Fruit fly (Drosophila melanogaster) whole organism, wandering third instar larva: ENCODE measurements around the gene Muc30E.

Experiments used
- Abd-B ChIP-seq: fragments of >200 bp; optimal IDR thresholded peaks from 2 replicates; lab custom pipeline; 2017; ENCODE audit warnings: missing biosample characterization, missing genetic modification characterization
- CG32264 ChIP-seq: fragments of 200-800 bp; sonication (Bioruptor generic); optimal IDR thresholded peaks from 2 replicates; lab custom pipeline; 2016; ENCODE audit warnings: missing biosample characterization, missing genetic modification characterization
- CG9705 ChIP-seq: fragments of 200-800 bp; sonication (Bioruptor generic); optimal IDR thresholded peaks from 2 replicates; lab custom pipeline; 2018; ENCODE audit warnings: missing biosample characterization, mild to moderate bottlenecking, missing genetic modification characterization
- CrebA ChIP-seq: fragments of 200-800 bp; sonication (Bioruptor generic); optimal IDR thresholded peaks from 2 replicates; lab custom pipeline; 2016; ENCODE audit warnings: missing biosample characterization, mild to moderate bottlenecking, missing genetic modification characterization, borderline replicate concordance
- HLH106 ChIP-seq: fragments of 200-800 bp; optimal IDR thresholded peaks from 3 replicates; lab custom pipeline; 2019; ENCODE audit warnings: missing biosample characterization, mild to moderate bottlenecking, missing genetic modification characterization, moderate library complexity
- Hnf4 ChIP-seq: fragments of 200-800 bp; sonication (Bioruptor generic); optimal IDR thresholded peaks from 2 replicates; lab custom pipeline; 2016; ENCODE audit warnings: missing biosample characterization, mild to moderate bottlenecking, missing genetic modification characterization
- Hr83 ChIP-seq: fragments of 200-300 bp; sonication (Bioruptor generic); optimal IDR thresholded peaks from 2 replicates; lab custom pipeline; 2016; ENCODE audit warnings: missing biosample characterization, mild to moderate bottlenecking, missing genetic modification characterization, moderate library complexity; ENCODE audit not compliant: poor library complexity, severe bottlenecking
- Myc ChIP-seq: fragments of >200 bp; optimal IDR thresholded peaks from 2 replicates; lab custom pipeline; 2017
- OdsH ChIP-seq: fragments of 200-800 bp; sonication (Bioruptor generic); optimal IDR thresholded peaks from 2 replicates; lab custom pipeline; 2016; ENCODE audit warnings: missing biosample characterization, mild to moderate bottlenecking, missing genetic modification characterization
- Rel ChIP-seq, 2 experiments: fragments of 200-800 bp; sonication (Bioruptor generic) in 1 of 2; optimal IDR thresholded peaks; 2 replicates in 1 of 2; 3 replicates in 1 of 2; lab custom pipeline; 2016 to 2019; ENCODE audit warnings: mild to moderate bottlenecking in 2 of 2, missing biosample characterization in 2 of 2, missing genetic modification characterization in 2 of 2, moderate library complexity in 1 of 2
- Sp1 ChIP-seq: fragments of 200-800 bp; sonication (Bioruptor generic); optimal IDR thresholded peaks from 3 replicates; lab custom pipeline; 2019; ENCODE audit warnings: missing biosample characterization, mild to moderate bottlenecking, missing genetic modification characterization, moderate library complexity
- Vsx2 ChIP-seq: fragments of 200-300, 225-300 bp; sonication (Bioruptor generic); optimal IDR thresholded peaks from 2 replicates; lab custom pipeline; 2018; ENCODE audit warnings: missing biosample characterization, missing genetic modification characterization; ENCODE audit not compliant: partially characterized antibody
- br ChIP-seq: fragments of 200-800 bp; sonication (Bioruptor generic); optimal IDR thresholded peaks from 2 replicates; lab custom pipeline; 2016; ENCODE audit warnings: missing biosample characterization, missing genetic modification characterization
- brk ChIP-seq: fragments of 200-800 bp; sonication (Bioruptor generic); optimal IDR thresholded peaks from 2 replicates; lab custom pipeline; 2016; ENCODE audit warnings: missing biosample characterization, mild to moderate bottlenecking, missing genetic modification characterization
- dl ChIP-seq, 2 experiments: fragments of 175-275, 200-275 bp in 1 of 2; fragments of 200-275 bp in 1 of 2; sonication (Bioruptor generic); optimal IDR thresholded peaks; lab custom pipeline; 2018; ENCODE audit warnings: mild to moderate bottlenecking in 2 of 2, missing biosample characterization in 2 of 2, missing genetic modification characterization in 2 of 2, moderate library complexity in 2 of 2; ENCODE audit not compliant: partially characterized antibody in 2 of 2, insufficient read depth in 1 of 2
- dsf ChIP-seq: sonication (Bioruptor generic); optimal IDR thresholded peaks from 2 replicates; lab custom pipeline; 2016; ENCODE audit warnings: missing biosample characterization, missing genetic modification characterization, borderline replicate concordance
- ey ChIP-seq: fragments of 200-800 bp; sonication (Bioruptor generic); optimal IDR thresholded peaks from 2 replicates; lab custom pipeline; 2016; ENCODE audit warnings: missing biosample characterization, missing genetic modification characterization
- foxo ChIP-seq, 2 experiments: fragments of 200-800 bp; sonication (Bioruptor generic); optimal IDR thresholded peaks; 2 replicates in 1 of 2; 3 replicates in 1 of 2; lab custom pipeline; 2016 to 2017; ENCODE audit warnings: missing biosample characterization in 2 of 2, missing genetic modification characterization in 2 of 2
- h ChIP-seq: fragments of 200-800 bp; sonication (Bioruptor generic); optimal IDR thresholded peaks from 3 replicates; lab custom pipeline; 2016; ENCODE audit warnings: missing biosample characterization, mild to moderate bottlenecking, missing genetic modification characterization
- jim ChIP-seq: fragments of 175-275, 200-325 bp; sonication (Bioruptor generic); optimal IDR thresholded peaks from 2 replicates; lab custom pipeline; 2016; ENCODE audit warnings: missing biosample characterization, mild to moderate bottlenecking, missing genetic modification characterization
- lola ChIP-seq: fragments of >200 bp; optimal IDR thresholded peaks from 2 replicates; lab custom pipeline; 2017; ENCODE audit warnings: missing biosample characterization, missing genetic modification characterization
- pan ChIP-seq: fragments of >200 bp; optimal IDR thresholded peaks from 2 replicates; lab custom pipeline; 2017
- psq ChIP-seq: fragments of 200-800 bp; sonication (Bioruptor generic); optimal IDR thresholded peaks from 3 replicates; lab custom pipeline; 2017; ENCODE audit warnings: missing biosample characterization, mild to moderate bottlenecking, missing genetic modification characterization, moderate library complexity
- rgr ChIP-seq: fragments of 200-800 bp; sonication (Bioruptor generic); optimal IDR thresholded peaks from 3 replicates; lab custom pipeline; 2016; ENCODE audit warnings: missing biosample characterization, mild to moderate bottlenecking, missing genetic modification characterization
- sage ChIP-seq: fragments of 200-800 bp; sonication (Bioruptor generic); optimal IDR thresholded peaks from 2 replicates; lab custom pipeline; 2016; ENCODE audit warnings: missing biosample characterization, mild to moderate bottlenecking, missing genetic modification characterization
- sv ChIP-seq: fragments of 200-800 bp; sonication (Bioruptor generic); optimal IDR thresholded peaks from 3 replicates; lab custom pipeline; 2016; ENCODE audit warnings: missing biosample characterization, missing genetic modification characterization

The Muc30E gene

DNA sequence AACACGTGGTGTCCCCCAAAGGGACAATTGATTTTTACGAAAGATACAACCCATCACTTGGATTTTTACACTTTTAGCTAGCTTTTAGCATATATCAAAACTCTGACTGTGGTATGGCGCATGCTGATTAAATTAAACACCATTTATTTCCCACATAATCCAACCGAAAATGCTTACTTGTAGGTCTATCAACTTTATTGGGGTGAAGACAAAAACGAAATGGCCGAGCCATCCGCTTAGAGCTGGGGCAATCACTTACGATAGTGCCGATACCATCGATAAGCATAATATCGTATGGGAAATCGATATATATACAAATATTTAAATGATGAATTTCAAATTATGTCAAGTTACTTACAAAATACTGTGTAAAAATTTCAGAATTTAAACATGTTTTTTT lies 5.6 kb downstream of the Muc30E start, which contains the start of gene RpS2 (continued):
- TF ChIP-seq dl (GFP tag; optimal IDR thresholded peaks at IDR 0.05; lab: Kevin White, UChicago; ENCODE audit: insufficient read depth in 1 of 2, partially characterized antibody in 2 of 2) (no peak), pan (lab: Kevin White, UChicago) (no peak)

DNA sequence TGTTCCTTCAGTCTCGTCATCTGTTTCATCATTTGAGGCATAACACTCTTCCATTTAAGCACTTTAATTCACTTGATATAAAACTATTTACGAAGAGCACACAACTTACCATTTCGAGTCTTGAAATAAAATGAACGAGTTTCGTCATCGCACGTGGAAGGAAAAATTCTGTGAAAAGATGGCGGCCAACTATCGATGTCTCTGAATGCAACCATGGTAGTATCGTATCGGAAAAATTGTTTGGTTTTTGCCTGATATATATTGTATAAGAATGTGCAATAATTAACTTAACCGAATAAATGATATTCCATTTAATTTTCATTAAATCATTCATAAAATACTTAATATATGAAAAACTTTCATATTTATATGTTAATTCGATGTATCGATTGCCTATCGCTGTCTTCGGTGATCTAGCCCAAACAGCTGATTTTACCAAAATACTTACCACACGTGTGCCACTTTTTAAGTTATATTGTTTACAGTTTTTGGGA lies 8.0 kb downstream of the Muc30E start, which contains the start of gene Bka:
Gene Bka, plus strand, starts transcription at position 417 of the 494 bp plus-strand sequence.
- TF ChIP-seq sage (peak; percentile 55), HLH106 (tag; lab: Kevin White, UChicago) (peak; percentile 49), dl (GFP tag; optimal IDR thresholded peaks at IDR 0.05; lab: Kevin White, UChicago; ENCODE audit: insufficient read depth in 1 of 2, partially characterized antibody in 2 of 2) (no peak), Rel (GFP tag; optimal IDR thresholded peaks at IDR 0.05; lab: Kevin White, UChicago) (no peak), Rel (tag; optimal IDR thresholded peaks at IDR 0.05; lab: Kevin White, UChicago) (peak; percentile 50), brk (GFP tag; lab: Kevin White, UChicago) (peak; percentile 86), Abd-B (no peak), foxo (GFP tag; optimal IDR thresholded peaks at IDR 0.05; lab: Kevin White, UChicago) (peak in 1 of 2 experiments; percentile 43), psq (GFP tag; lab: Kevin White, UChicago) (peak; percentile 21), Hnf4 (peak; percentile 66), lola (GFP tag; lab: Kevin White, UChicago) (no peak), CG9705 (GFP tag; lab: Kevin White, UChicago) (peak; percentile 30), sv (GFP tag; lab: Kevin White, UChicago) (peak; percentile 52), rgr (GFP tag; lab: Kevin White, UChicago) (peak; percentile 76), CrebA (GFP tag; lab: Kevin White, UChicago) (no peak), Myc (lab: Kevin White, UChicago) (peak; percentile 82), br (GFP tag; lab: Kevin White, UChicago) (peak; percentile 36), h (GFP tag; lab: Kevin White, UChicago) (peak; percentile 56), Sp1 (GFP tag; lab: Kevin White, UChicago) (peak; percentile 76), OdsH (GFP tag; lab: Kevin White, UChicago) (peak; percentile 60)

DNA sequence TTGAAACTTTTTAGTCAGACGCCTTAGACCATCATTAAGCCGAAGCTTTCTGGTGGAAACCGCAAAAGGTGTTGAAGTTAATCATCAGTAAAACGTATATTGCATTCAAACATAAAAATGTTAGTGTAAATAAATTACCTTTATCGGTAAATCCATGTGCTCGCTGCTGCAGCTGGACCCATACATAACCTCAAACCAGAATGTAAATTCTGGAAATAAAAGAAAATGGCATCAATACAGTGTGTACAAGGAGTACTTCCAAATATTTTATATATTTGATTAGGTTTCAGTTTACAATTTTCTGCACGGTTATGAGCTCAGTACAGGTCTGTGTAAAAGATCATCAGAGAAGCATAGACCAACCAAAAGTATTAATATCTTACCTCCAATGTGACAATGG lies 8.7 kb downstream of the Muc30E start:
- TF ChIP-seq foxo (GFP tag; optimal IDR thresholded peaks at IDR 0.05; lab: Kevin White, UChicago), result no peak
- TF ChIP-seq rgr (GFP tag; lab: Kevin White, UChicago), result peak; percentile 49
- TF ChIP-seq jim, result no peak
- no peak for TF ChIP-seq OdsH (GFP tag; lab: Kevin White, UChicago)

DNA sequence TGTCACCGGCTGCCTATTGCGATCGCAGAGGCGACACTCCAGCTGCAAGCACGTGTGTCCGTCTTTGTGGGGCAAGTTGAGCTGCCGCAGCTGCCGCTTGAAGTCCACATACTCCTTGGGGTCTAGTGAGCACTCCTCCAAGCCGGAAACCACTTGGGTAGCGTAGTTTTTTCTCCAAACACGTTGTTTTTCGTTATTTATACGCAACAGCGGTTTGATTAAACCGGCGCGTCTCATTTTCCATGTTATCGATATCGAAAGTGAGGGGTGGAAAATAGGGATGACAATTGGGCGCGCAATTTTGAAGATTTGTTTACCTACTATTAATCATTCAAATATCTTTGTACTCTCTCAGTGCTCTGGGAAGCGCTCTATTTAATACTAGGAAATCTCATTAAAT lies 9.7 kb downstream of the Muc30E start, which contains the start of gene mtDNA-helicase:
Gene mtDNA-helicase, minus strand, starts transcription at position 264 of the 400 bp plus-strand sequence.
- no peak for TF ChIP-seq Hr83 (GFP tag; lab: Kevin White, UChicago)
- TF ChIP-seq rgr (GFP tag; lab: Kevin White, UChicago), result peak; percentile 0
- TF ChIP-seq Myc (lab: Kevin White, UChicago), result peak; percentile 5
- TF ChIP-seq, all 38 proteins: peak for 2

DNA sequence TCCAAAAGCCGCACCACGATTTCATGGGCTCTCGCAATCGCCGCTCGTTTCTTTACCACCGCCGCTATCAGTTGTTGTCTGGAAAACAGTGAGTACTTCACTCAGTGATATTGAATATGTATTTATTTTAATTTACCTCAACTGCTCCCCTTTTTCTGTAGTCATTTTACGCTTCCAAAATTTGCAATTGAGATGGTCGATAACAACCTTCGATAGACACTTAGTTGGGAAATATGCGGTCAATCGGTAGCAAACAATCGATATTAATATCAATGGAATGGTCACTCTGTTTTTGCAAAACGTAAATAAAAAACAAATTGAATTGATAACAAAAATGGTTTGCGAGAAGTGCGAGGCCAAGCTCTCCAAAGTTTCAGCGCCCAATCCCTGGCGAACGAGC lies 12.4 kb downstream of the Muc30E start, which contains the start of the genes CG34183 and CG4537:
Gene CG34183, minus strand, starts transcription at position 197 of the 400 bp plus-strand sequence.
Gene CG4537, plus strand, starts transcription at position 310 of the 400 bp plus-strand sequence.
- TF ChIP-seq h (GFP tag; lab: Kevin White, UChicago) (peak; percentile 1), dsf (GFP tag; lab: Kevin White, UChicago) (no peak), CG32264 (GFP tag; lab: Kevin White, UChicago) (peak; percentile 3), rgr (GFP tag; lab: Kevin White, UChicago) (peak; percentile 33)

DNA sequence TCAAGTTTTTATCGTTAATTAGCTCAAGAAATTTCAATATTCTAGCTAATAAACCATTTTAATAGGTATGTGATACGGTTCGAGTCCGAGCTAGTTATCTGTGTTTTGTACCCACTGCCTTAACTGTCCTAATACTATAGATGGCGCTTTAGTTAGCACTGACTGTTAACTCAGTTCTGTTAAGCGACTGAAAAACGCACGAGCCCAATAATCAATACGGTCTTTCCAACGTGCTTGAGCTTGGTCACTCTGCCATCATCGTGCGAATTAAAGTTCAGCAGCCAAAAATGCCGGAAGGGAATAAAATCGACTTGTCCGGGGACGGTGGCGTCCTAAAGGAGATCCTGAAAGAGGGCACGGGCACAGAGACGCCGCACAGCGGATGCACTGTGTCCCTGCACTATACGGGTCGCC lies 15.1 kb downstream of the Muc30E start, which contains the start of gene Fkbp59:
Gene Fkbp59, plus strand, starts transcription at position 150 of the 414 bp plus-strand sequence.
- peak; percentile 99 for TF ChIP-seq Vsx2 (GFP tag; lab: Kevin White, UChicago)
- no peak for TF ChIP-seq ey (GFP tag; lab: Kevin White, UChicago)
- TF ChIP-seq Myc (lab: Kevin White, UChicago), result peak; percentile 83
